Fruit fly (Drosophila melanogaster) whole organism, embryonic: ENCODE measurements around the gene AlaRS-m.

ENCODE experiments used
- Abd-B ChIP-seq: fragments of 200-800 bp; sonication (Bioruptor generic); optimal IDR thresholded peaks from 2 replicates; lab custom pipeline; 2018; ENCODE audit warnings: missing biosample characterization, mild to moderate bottlenecking, missing genetic modification characterization, moderate library complexity
- Atf6 ChIP-seq: fragments of 200-800 bp; sonication (Bioruptor generic); IDR thresholded peaks from 2 replicates; pipeline ENCODE4 v1.3.6; 2022; ENCODE audit warnings: missing biosample characterization, missing genetic modification characterization
- BEAF-32 ChIP-seq: fragments of 200-800 bp; sonication (Bioruptor generic); optimal IDR thresholded peaks from 3 replicates; lab custom pipeline; 2017; ENCODE audit warnings: missing biosample characterization, missing genetic modification characterization, mild to moderate bottlenecking, moderate library complexity, missing genetic modification reagents
- Bgb ChIP-seq: fragments of 200-800 bp; sonication (Bioruptor generic); IDR thresholded peaks from 2 replicates; pipeline ENCODE4 v1.3.6; 2022; ENCODE audit warnings: missing biosample characterization, missing genetic modification characterization; ENCODE audit not compliant: partially characterized antibody
- Bteb2 ChIP-seq: fragments of 200-800 bp; sonication (Bioruptor generic); optimal IDR thresholded peaks from 2 replicates; lab custom pipeline; 2016; ENCODE audit warnings: missing biosample characterization, missing genetic modification characterization
- CG10321 ChIP-seq: fragments of 200-800 bp; sonication (Bioruptor generic); IDR thresholded peaks from 2 replicates; pipeline ENCODE4 v1.3.6; 2022; ENCODE audit warnings: missing biosample characterization, missing genetic modification characterization
- CG10979 ChIP-seq: fragments of 200-800 bp; sonication (Bioruptor generic); optimal IDR thresholded peaks from 2 replicates; lab custom pipeline; 2018; ENCODE audit warnings: missing biosample characterization, mild to moderate bottlenecking, missing genetic modification characterization, moderate library complexity
- CG11560 ChIP-seq: fragments of 200-800 bp; sonication (Bioruptor generic); IDR thresholded peaks from 3 replicates; pipeline ENCODE4 v1.3.6; 2022; ENCODE audit warnings: missing biosample characterization, missing genetic modification characterization
- CG11695 ChIP-seq: fragments of 200-800 bp; sonication (Bioruptor generic); IDR thresholded peaks from 3 replicates; pipeline ENCODE4 v1.3.6; 2022; ENCODE audit warnings: missing biosample characterization, missing genetic modification characterization
- CG12659 ChIP-seq: fragments of 200-800 bp; sonication (Bioruptor generic); optimal IDR thresholded peaks from 3 replicates; lab custom pipeline; 2017; ENCODE audit warnings: mild to moderate bottlenecking, missing biosample characterization, missing genetic modification reagents, missing genetic modification characterization
- CG13287 ChIP-seq: fragments of 200-800 bp; sonication (Bioruptor generic); IDR thresholded peaks from 2 replicates; pipeline ENCODE4 v1.3.6; 2022; ENCODE audit warnings: missing biosample characterization, missing genetic modification characterization; ENCODE audit not compliant: partially characterized antibody
- CG13624 ChIP-seq: fragments of 200-800 bp; sonication (Bioruptor generic); optimal IDR thresholded peaks from 2 replicates; lab custom pipeline; 2016; ENCODE audit warnings: missing biosample characterization, missing genetic modification characterization
- CG31441 ChIP-seq: fragments of 200-800 bp; sonication (Bioruptor generic); IDR thresholded peaks from 2 replicates; pipeline ENCODE4 v1.3.6; 2022; ENCODE audit warnings: missing biosample characterization, missing genetic modification characterization
- CG34224 ChIP-seq: fragments of 200-800 bp; sonication (Bioruptor generic); IDR thresholded peaks from 3 replicates; pipeline ENCODE4 v1.3.6; 2022; ENCODE audit warnings: missing biosample characterization, missing genetic modification characterization; ENCODE audit not compliant: partially characterized antibody
- CG5953 ChIP-seq: fragments of 200-800 bp; sonication (Bioruptor generic); IDR thresholded peaks from 2 replicates; pipeline ENCODE4 v1.3.6; 2022; ENCODE audit warnings: missing biosample characterization, missing genetic modification characterization
- CG6272 ChIP-seq: fragments of 200-800 bp; sonication (Bioruptor generic); IDR thresholded peaks from 2 replicates; pipeline ENCODE4 v1.3.6; 2022; ENCODE audit warnings: missing biosample characterization, missing genetic modification characterization
- CG7556 ChIP-seq: fragments of 200-800 bp; sonication (Bioruptor generic); optimal IDR thresholded peaks from 2 replicates; lab custom pipeline; 2017; ENCODE audit warnings: missing biosample characterization, mild to moderate bottlenecking, missing genetic modification characterization
- CG7963 ChIP-seq: fragments of 200-800 bp; sonication (Bioruptor generic); IDR thresholded peaks from 3 replicates; pipeline ENCODE4 v1.3.6; 2022; ENCODE audit warnings: missing biosample characterization, missing genetic modification characterization; ENCODE audit not compliant: partially characterized antibody
- CG8359 ChIP-seq: fragments of 200-800 bp; sonication (Bioruptor generic); optimal IDR thresholded peaks from 2 replicates; lab custom pipeline; 2017; ENCODE audit warnings: missing biosample characterization, mild to moderate bottlenecking, missing genetic modification characterization, borderline replicate concordance
- CG8388 ChIP-seq: fragments of 200-800 bp; sonication (Bioruptor generic); optimal IDR thresholded peaks from 2 replicates; lab custom pipeline; 2019; ENCODE audit warnings: missing biosample characterization, mild to moderate bottlenecking, missing genetic modification characterization, moderate library complexity
- Dll ChIP-seq: fragments of 200-800 bp; sonication (Bioruptor generic); IDR thresholded peaks from 4 replicates; pipeline ENCODE4 v1.3.6; 2022; ENCODE audit warnings: missing biosample characterization, missing genetic modification characterization; ENCODE audit not compliant: partially characterized antibody
- Doc3 ChIP-seq: fragments of 200-800 bp; sonication (Bioruptor generic); IDR thresholded peaks from 3 replicates; pipeline ENCODE4 v1.3.6; 2022; ENCODE audit warnings: missing biosample characterization, missing genetic modification characterization; ENCODE audit not compliant: partially characterized antibody
- Ets97D ChIP-seq: fragments of 200-800 bp; sonication (Bioruptor generic); optimal IDR thresholded peaks from 3 replicates; lab custom pipeline; 2016; ENCODE audit warnings: missing biosample characterization, missing genetic modification characterization
- HLH54F ChIP-seq: fragments of 200-800 bp; sonication (Bioruptor generic); optimal IDR thresholded peaks from 3 replicates; lab custom pipeline; 2016; ENCODE audit warnings: missing biosample characterization, missing genetic modification characterization
- Mad ChIP-seq: fragments of 200-800 bp; sonication (Bioruptor generic); optimal IDR thresholded peaks from 2 replicates; lab custom pipeline; 2016; ENCODE audit warnings: missing biosample characterization, missing genetic modification characterization
- NC2α ChIP-seq: fragments of 200-800 bp; sonication (Bioruptor generic); optimal IDR thresholded peaks from 2 replicates; lab custom pipeline; 2016; ENCODE audit warnings: missing biosample characterization, missing genetic modification characterization
- btn ChIP-seq: fragments of 200-800 bp; sonication (Bioruptor generic); optimal IDR thresholded peaks from 2 replicates; lab custom pipeline; 2016; ENCODE audit warnings: missing biosample characterization, missing genetic modification characterization
- ci ChIP-seq: fragments of 200-800 bp; sonication (Bioruptor generic); IDR thresholded peaks from 3 replicates; pipeline ENCODE4 v1.3.6; 2022; ENCODE audit warnings: missing biosample characterization, missing genetic modification characterization
- ems ChIP-seq: fragments of 200-800 bp; sonication (Bioruptor generic); optimal IDR thresholded peaks from 3 replicates; lab custom pipeline; 2016; ENCODE audit warnings: missing biosample characterization, missing genetic modification characterization
- gem ChIP-seq: fragments of 200-800 bp; sonication (Bioruptor generic); optimal IDR thresholded peaks from 2 replicates; lab custom pipeline; 2019; ENCODE audit warnings: missing biosample characterization, mild to moderate bottlenecking, missing genetic modification characterization, moderate library complexity
- gsb-n ChIP-seq: fragments of 200-800 bp; sonication (Bioruptor generic); optimal IDR thresholded peaks from 3 replicates; lab custom pipeline; 2018; ENCODE audit warnings: missing biosample characterization, mild to moderate bottlenecking, missing genetic modification characterization
- insv ChIP-seq, 2 experiments: fragments of 200-800 bp; sonication (Bioruptor generic); optimal IDR thresholded peaks; 3 replicates each; lab custom pipeline; 2016 to 2018; ENCODE audit warnings: missing biosample characterization in 2 of 2, missing genetic modification characterization in 2 of 2
- ken ChIP-seq: fragments of 200-800 bp; sonication (Bioruptor generic); IDR thresholded peaks from 3 replicates; pipeline ENCODE4 v1.3.6; 2022; ENCODE audit warnings: missing biosample characterization, missing genetic modification characterization
- klu ChIP-seq: fragments of 200-800 bp; sonication (Bioruptor generic); IDR thresholded peaks from 2 replicates; pipeline ENCODE4 v1.3.6; 2022; ENCODE audit warnings: missing biosample characterization, missing genetic modification characterization
- knrl ChIP-seq: fragments of 200-800 bp; sonication (Bioruptor generic); IDR thresholded peaks from 3 replicates; pipeline ENCODE4 v1.3.6; 2022; ENCODE audit warnings: missing biosample characterization, missing genetic modification characterization; ENCODE audit not compliant: partially characterized antibody
- nau ChIP-seq: fragments of 200-800 bp; sonication (Bioruptor generic); optimal IDR thresholded peaks from 3 replicates; lab custom pipeline; 2017; ENCODE audit warnings: missing biosample characterization, mild to moderate bottlenecking, missing genetic modification characterization, missing genetic modification reagents
- pan ChIP-seq, 4 experiments: fragments of >200 bp in 3 of 4; fragments of 200-800 bp in 1 of 4; sonication (Bioruptor generic) in 1 of 4; optimal IDR thresholded peaks in 3 of 4; IDR thresholded peaks in 1 of 4; 2 replicates each; pipeline versions ENCODE4 v1.3.6 to Lab custom; 2017 to 2022; ENCODE audit warnings: missing biosample characterization in 2 of 4, missing genetic modification characterization in 2 of 4, mixed read lengths in 1 of 4
- pho ChIP-seq: fragments of 200-800 bp; sonication (Bioruptor generic); optimal IDR thresholded peaks from 2 replicates; lab custom pipeline; 2016; ENCODE audit warnings: missing biosample characterization, missing genetic modification characterization
- phol ChIP-seq: fragments of 200-800 bp; sonication (Bioruptor generic); optimal IDR thresholded peaks from 3 replicates; lab custom pipeline; 2018; ENCODE audit warnings: missing biosample characterization, mild to moderate bottlenecking, missing genetic modification characterization, moderate library complexity
- pita ChIP-seq: fragments of 200-800 bp; sonication (Bioruptor generic); optimal IDR thresholded peaks from 2 replicates; lab custom pipeline; 2017; ENCODE audit warnings: missing biosample characterization, mild to moderate bottlenecking, missing genetic modification characterization
- prd ChIP-seq, 3 experiments: fragments of >200 bp in 2 of 3; fragments of 200-800 bp in 1 of 3; sonication (Bioruptor generic) in 1 of 3; optimal IDR thresholded peaks in 2 of 3; IDR thresholded peaks in 1 of 3; 2 replicates in 2 of 3; 3 replicates in 1 of 3; pipeline versions ENCODE4 v1.3.6 to Lab custom; 2017 to 2022; ENCODE audit warnings: missing biosample characterization in 1 of 3, missing genetic modification characterization in 1 of 3
- pzg ChIP-seq: fragments of 200-800 bp; sonication (Bioruptor generic); optimal IDR thresholded peaks from 3 replicates; lab custom pipeline; 2018; ENCODE audit warnings: missing biosample characterization, mild to moderate bottlenecking, missing genetic modification characterization, moderate library complexity
- schlank ChIP-seq: fragments of 200-800 bp; sonication (Bioruptor generic); optimal IDR thresholded peaks from 2 replicates; lab custom pipeline; 2018; ENCODE audit warnings: missing biosample characterization, mild to moderate bottlenecking, missing genetic modification characterization
- seq ChIP-seq: fragments of 200-800 bp; sonication (Bioruptor generic); IDR thresholded peaks from 2 replicates; pipeline ENCODE4 v1.3.6; 2022; ENCODE audit warnings: missing biosample characterization, missing genetic modification characterization
- sob ChIP-seq: fragments of 200-800 bp; sonication (Bioruptor generic); IDR thresholded peaks from 2 replicates; pipeline ENCODE4 v1.3.6; 2022; ENCODE audit warnings: missing biosample characterization, missing genetic modification characterization
- stwl ChIP-seq: fragments of 200-800 bp; sonication (Bioruptor generic); optimal IDR thresholded peaks from 3 replicates; lab custom pipeline; 2018; ENCODE audit warnings: missing biosample characterization, mild to moderate bottlenecking, missing genetic modification characterization, moderate library complexity
- trem ChIP-seq: fragments of 200-800 bp; optimal IDR thresholded peaks from 3 replicates; lab custom pipeline; 2019; ENCODE audit warnings: missing biosample characterization, mild to moderate bottlenecking, missing genetic modification characterization, moderate library complexity
- trh ChIP-seq: fragments of 200-800 bp; sonication (Bioruptor generic); optimal IDR thresholded peaks from 2 replicates; lab custom pipeline; 2016; ENCODE audit warnings: missing biosample characterization, missing genetic modification characterization
- zen ChIP-seq: fragments of 200-800 bp; sonication (Bioruptor generic); optimal IDR thresholded peaks from 3 replicates; lab custom pipeline; 2018; ENCODE audit warnings: missing biosample characterization, mild to moderate bottlenecking, missing genetic modification characterization, moderate library complexity

The AlaRS-m gene

DNA sequence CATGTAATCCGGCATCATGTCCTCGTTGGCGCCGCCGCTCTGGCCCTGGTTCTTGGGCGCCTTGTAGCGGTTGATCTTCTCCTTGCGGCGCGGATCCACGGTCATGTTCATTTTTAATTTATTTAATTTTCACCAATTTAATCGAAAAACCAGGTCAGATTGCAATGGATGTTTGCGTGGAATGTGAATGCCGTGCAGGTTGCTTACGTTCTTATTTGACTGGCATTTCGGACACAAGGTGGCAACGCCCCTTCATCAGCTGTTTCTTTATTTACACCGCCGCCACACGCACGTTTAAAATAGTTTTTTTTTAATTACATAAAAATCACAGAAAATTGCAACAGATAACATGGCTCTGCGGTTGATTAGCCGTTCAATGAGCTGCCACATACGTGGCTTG, 9.8 kb upstream of the AlaRS-m start, which contains the start of the genes CG10674 and CG4611 (continued):
- TF ChIP-seq btn (GFP tag; lab: Kevin White, UChicago) (no peak), pho (no peak), CG5953 (no peak), ci (GFP tag; lab: Robert Waterston, UW) (no peak), stwl (tag; lab: Kevin White, UChicago) (peak; percentile 39), CG8388 (GFP tag; lab: Kevin White, UChicago) (no peak), gsb-n (tag; lab: Kevin White, UChicago) (no peak), CG11560 (tag; lab: Robert Waterston, UW) (no peak), CG31441 (GFP tag; lab: Robert Waterston, UW) (no peak), Doc3 (GFP tag; lab: Robert Waterston, UW) (no peak), knrl (peak; percentile 30; the same call in 1 of the 3 replicates), ems (no peak), trh (GFP tag; lab: Kevin White, UChicago) (no peak), CG12659 (GFP tag; lab: Kevin White, UChicago) (peak; percentile 55), CG6272 (GFP tag; lab: Robert Waterston, UW) (no peak), CG7963 (GFP tag; lab: Robert Waterston, UW) (no peak), phol (tag; lab: Kevin White, UChicago) (peak; percentile 27), Ets97D (GFP tag; lab: Kevin White, UChicago) (peak; percentile 26), CG11695 (GFP tag; lab: Robert Waterston, UW) (no peak), Dll (0 out of 4 replicates have a peak, but pooled peaks have one; percentile 42), Bteb2 (no peak), Mad (GFP tag; lab: Kevin White, UChicago) (no peak), zen (tag; lab: Kevin White, UChicago) (no peak), HLH54F (GFP tag; lab: Kevin White, UChicago) (no peak), sob (GFP tag; lab: Robert Waterston, UW) (no peak), prd (optimal IDR thresholded peaks at IDR 0.05; lab: Kevin White, UChicago) (no peak), prd (GFP tag; IDR thresholded peaks at IDR 0.05; lab: Robert Waterston, UW) (no peak), ken (GFP tag; lab: Robert Waterston, UW) (no peak), CG8359 (no peak), Bgb (GFP tag; lab: Robert Waterston, UW) (peak; percentile 27; the same call in 1 of the 2 replicates), Abd-B (GFP tag; lab: Kevin White, UChicago) (no peak), CG13287 (GFP tag; lab: Robert Waterston, UW) (peak; percentile 39), klu (GFP tag; lab: Robert Waterston, UW) (no peak), NC2α (GFP tag; lab: Kevin White, UChicago) (no peak), CG10321 (GFP tag; lab: Robert Waterston, UW) (no peak), pita (GFP tag; lab: Kevin White, UChicago) (no peak), CG7556 (no peak), pan (optimal IDR thresholded peaks at IDR 0.05; lab: Kevin White, UChicago) (no peak), pan (GFP tag; optimal IDR thresholded peaks at IDR 0.05 in 1 of 2, IDR thresholded peaks at IDR 0.05 in 1 of 2) (peak in 1 of 2 experiments; percentile 10), Atf6 (GFP tag; lab: Robert Waterston, UW) (no peak), trem (tag; lab: Kevin White, UChicago) (peak; percentile 20), nau (GFP tag; lab: Kevin White, UChicago) (no peak), BEAF-32 (peak; percentile 27), seq (no peak), CG10979 (tag; lab: Kevin White, UChicago) (no peak), pzg (GFP tag; lab: Kevin White, UChicago) (peak; percentile 60), CG13624 (GFP tag; lab: Kevin White, UChicago) (peak; percentile 6), gem (no peak), CG34224 (GFP tag; lab: Robert Waterston, UW) (0 out of 3 replicates have a peak, but pooled peaks have one; percentile 14), schlank (tag; lab: Kevin White, UChicago) (no peak), insv (GFP tag; optimal IDR thresholded peaks at IDR 0.05; lab: Kevin White, UChicago) (peak in 1 of 2 experiments; percentile 84)
